Worm (Caenorhabditis elegans): ENCODE results near the gene tut-2.

Gene tut-2

ce11 chrV:10695181-10695580, 37.1 kb downstream of the tut-2 start, which contains the start of gene C05A2.4:
TSS of gene C05A2.4 (plus strand) at chrV:10695481.
- TF ChIP-seq nhr-77 (tag; optimal IDR thresholded peaks at IDR 0.05) (no peak), blmp-1 (tag; optimal IDR thresholded peaks at IDR 0.05; ENCODE audit: insufficient read depth) (no peak), C34F6.9 (tag; optimal IDR thresholded peaks at IDR 0.05) (no peak), crh-2 (tag; optimal IDR thresholded peaks at IDR 0.05) (no peak), ceh-16 (tag; optimal IDR thresholded peaks at IDR 0.05) (no peak), elt-3 (tag; optimal IDR thresholded peaks at IDR 0.05) (no peak), alr-1 (tag; optimal IDR thresholded peaks at IDR 0.05) (no peak), sem-4 (tag; optimal IDR thresholded peaks at IDR 0.05) (no peak), nhr-23 (tag; optimal IDR thresholded peaks at IDR 0.05) (no peak), lin-11 (tag; optimal IDR thresholded peaks at IDR 0.05) (no peak), ztf-11 (tag; optimal IDR thresholded peaks at IDR 0.05) (no peak), mab-5 (tag; optimal IDR thresholded peaks at IDR 0.05) (no peak)

- TF ChIP-seq crh-2 (tag; optimal IDR thresholded peaks at IDR 0.05) = peak; percentile 63
- TF ChIP-seq ztf-11 (tag; optimal IDR thresholded peaks at IDR 0.05) = no peak
- TF ChIP-seq mbf-1 (tag; optimal IDR thresholded peaks at IDR 0.05) = no peak
These were observed 41.1 kb downstream of the tut-2 start for ce11 chrV:10699122-10699521.

ce11 chrV:10702249-10702648, 44.2 kb downstream of the tut-2 start, which contains the start of gene pph-1:
TSS of gene pph-1 (plus strand) at chrV:10702549.
- no peak for TF ChIP-seq egl-27 (tag; optimal IDR thresholded peaks at IDR 0.05)
- no peak for TF ChIP-seq sma-3 (GFP tag; optimal IDR thresholded peaks at IDR 0.05)
- no peak for TF ChIP-seq nhr-10 (tag; optimal IDR thresholded peaks at IDR 0.05)

ce11 chrV:10702910-10703309, 44.9 kb downstream of the tut-2 start:
- TF ChIP-seq mbf-1 (tag; optimal IDR thresholded peaks at IDR 0.05) = no peak
- peak; percentile 7 for TF ChIP-seq blmp-1 (tag; optimal IDR thresholded peaks at IDR 0.05; ENCODE audit: insufficient read depth)
- TF ChIP-seq C34F6.9 (tag; optimal IDR thresholded peaks at IDR 0.05) = no peak

- TF ChIP-seq egl-27 (tag; optimal IDR thresholded peaks at IDR 0.05) (no peak), lin-11 (tag; optimal IDR thresholded peaks at IDR 0.05) (peak; percentile 45)
These were observed 50.3 kb downstream of the tut-2 start for ce11 chrV:10708346-10708745.
